Worm (Caenorhabditis elegans): ENCODE measurements around the gene C49F8.15.

ce11 chrX:13379072-13379471, 16.7 kb upstream of the C49F8.15 start:
- no peak for TF ChIP-seq ets-4 (GFP tag; optimal IDR thresholded peaks at IDR 0.05)
- TF ChIP-seq nfya-1 (tag; optimal IDR thresholded peaks at IDR 0.05; ENCODE audit: borderline replicate concordance, insufficient read depth), result no peak
- TF ChIP-seq fkh-3 (tag; optimal IDR thresholded peaks at IDR 0.05), result no peak
- no peak for TF ChIP-seq unc-62 (GFP tag; optimal IDR thresholded peaks at IDR 0.05)
- no peak for TF ChIP-seq pha-4 (tag; optimal IDR thresholded peaks at IDR 0.05)
- no peak for TF ChIP-seq mes-4 (tag; optimal IDR thresholded peaks at IDR 0.05)
- no peak for TF ChIP-seq sptf-2 (GFP tag; optimal IDR thresholded peaks at IDR 0.05)

Data from whole organism, young adult.